Worm (Caenorhabditis elegans) whole organism, L4/young adult: Measurements from ENCODE around the gene F46F5.14.
"Not testable (repeated sequence)": the region's sequence is repeated elsewhere in the genome, so short reads cannot be mapped to it uniquely, and the experiment has no call there.

ENCODE experiments used
- W03F9.2 ChIP-seq: fragments of 150-350 bp; optimal IDR thresholded peaks from 2 replicates; lab custom pipeline; 2014; ENCODE audit warnings: missing biosample characterization, missing genetic modification characterization
- dao-5 ChIP-seq: sonication (generic microtip); optimal IDR thresholded peaks from 2 replicates; lab custom pipeline; 2016; ENCODE audit warnings: missing genotype, missing genetic modification characterization, moderate library complexity, missing compliant biosample characterization
- him-1 ChIP-seq: sonication (generic microtip); optimal IDR thresholded peaks from 2 replicates; lab custom pipeline; 2016; ENCODE audit warnings: missing genotype, missing genetic modification reagents, missing genetic modification characterization, missing compliant biosample characterization

Gene F46F5.14

DNA sequence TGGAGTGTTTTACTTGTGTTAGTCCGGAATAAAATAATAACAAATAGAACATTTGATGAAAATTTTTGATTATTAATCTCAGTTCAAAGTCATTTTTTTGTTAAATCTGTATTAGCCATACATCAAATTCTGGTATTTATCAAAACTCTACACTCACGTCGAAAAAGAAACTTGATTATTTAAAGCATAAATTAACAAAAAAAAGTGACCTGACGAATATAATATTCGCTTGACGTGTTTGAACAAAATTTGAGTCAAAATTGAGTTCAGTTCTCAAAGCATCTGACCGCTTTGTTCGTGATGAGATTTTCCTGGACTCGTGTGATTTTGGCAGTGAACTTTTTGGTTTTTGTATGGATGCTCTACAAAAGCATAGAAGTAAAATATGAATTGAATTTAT is 23.7 kb downstream of the F46F5.14 start, which contains the start of gene F46F5.10:
TSS of gene F46F5.10 (plus strand) at position 301 of the 400 bp plus-strand sequence.
- TF ChIP-seq dao-5 (tag; lab: Kevin White, UChicago): no peak
- no peak for TF ChIP-seq him-1 (tag; lab: Kevin White, UChicago)
- TF ChIP-seq W03F9.2 (tag; lab: Kevin White, UChicago): no peak

DNA sequence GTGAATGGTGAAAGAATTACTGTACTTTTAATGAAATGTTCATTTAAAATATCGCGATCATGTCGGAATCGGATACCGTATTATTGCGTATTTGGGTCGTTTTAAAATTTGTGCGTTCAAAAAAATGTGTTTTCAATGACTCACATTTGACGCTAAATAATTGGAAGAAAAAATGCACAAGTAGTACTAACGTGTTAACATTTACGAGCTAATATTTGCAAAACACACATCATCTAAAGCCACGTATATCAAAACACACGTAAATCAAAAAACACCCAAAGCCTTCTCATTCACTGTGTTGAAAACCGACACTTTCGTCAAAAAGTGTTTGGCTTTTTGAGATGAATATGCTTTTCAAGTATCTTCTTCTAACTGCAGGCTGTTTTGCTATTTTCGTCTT is 25.7 kb downstream of the F46F5.14 start, which contains the start of gene F28A10.1:
TSS of gene F28A10.1 (plus strand) at position 301 of the 400 bp plus-strand sequence.
- TF ChIP-seq W03F9.2 (tag; lab: Kevin White, UChicago) (no peak), dao-5 (tag; lab: Kevin White, UChicago) (no peak), him-1 (tag; lab: Kevin White, UChicago) (no peak)

DNA sequence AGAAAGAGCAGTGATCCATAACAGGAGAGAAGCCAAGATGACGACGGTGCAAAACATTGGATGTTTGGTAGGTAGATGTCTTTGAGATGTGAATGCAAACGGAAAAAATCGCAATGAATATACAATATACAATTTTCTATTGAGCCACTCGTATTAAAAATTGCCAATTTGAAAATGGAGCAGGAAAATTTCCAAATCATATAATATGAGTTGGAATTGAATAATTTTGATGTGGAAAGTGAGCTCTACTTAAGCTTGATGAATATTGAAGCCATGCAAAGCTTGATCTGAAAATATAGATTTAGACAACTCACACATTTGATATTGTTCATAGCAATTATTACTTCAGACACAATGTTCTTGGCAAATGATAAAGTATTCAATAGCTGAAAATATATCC is 38.6 kb downstream of the F46F5.14 start, which contains the start of gene F28A10.8:
TSS of gene F28A10.8 (minus strand) at position 101 of the 400 bp plus-strand sequence.
- TF ChIP-seq W03F9.2 (tag; lab: Kevin White, UChicago) (no peak), him-1 (tag; lab: Kevin White, UChicago) (no peak), dao-5 (tag; lab: Kevin White, UChicago) (no peak)

ce11 chrII:840131-840530 is 40.3 kb downstream of the F46F5.14 start, which contains the start of gene clc-33:
Gene clc-33, plus strand, starts transcription at chrII:840431.
- TF ChIP-seq him-1 (tag; lab: Kevin White, UChicago) (no peak), W03F9.2 (tag; lab: Kevin White, UChicago) (no peak), dao-5 (tag; lab: Kevin White, UChicago) (no peak)

- TF ChIP-seq him-1 (tag; lab: Kevin White, UChicago) (no peak), W03F9.2 (tag; lab: Kevin White, UChicago) (no peak), dao-5 (tag; lab: Kevin White, UChicago) (no peak)
Observed at ce11 chrII:843971-844370, 44.2 kb downstream of the F46F5.14 start, which contains the start of gene F28A10.4. Gene F28A10.4, plus strand, starts transcription at chrII:844271.

ce11 chrII:845618-846017 is 45.8 kb downstream of the F46F5.14 start, which contains the start of gene F28A10.7:
Gene F28A10.7, minus strand, starts transcription at chrII:845718.
- no peak for TF ChIP-seq him-1 (tag; lab: Kevin White, UChicago)
- no peak for TF ChIP-seq dao-5 (tag; lab: Kevin White, UChicago)
- no peak for TF ChIP-seq W03F9.2 (tag; lab: Kevin White, UChicago)

ce11 chrII:848519-848918 is 48.7 kb downstream of the F46F5.14 start, which contains the start of the genes acdh-9 and F28A10.13:
Gene acdh-9, minus strand, starts transcription at chrII:848603.
Gene F28A10.13, plus strand, starts transcription at chrII:848812.
- TF ChIP-seq W03F9.2 (tag; lab: Kevin White, UChicago): no peak
- no peak for TF ChIP-seq dao-5 (tag; lab: Kevin White, UChicago)
- no peak for TF ChIP-seq him-1 (tag; lab: Kevin White, UChicago)

- TF ChIP-seq him-1, dao-5, W03F9.2 (tag; lab: Kevin White, UChicago): not testable (repeated sequence)
Observed at ce11 chrII:850567-850966, 50.8 kb downstream of the F46F5.14 start, which contains the start of gene F28A10.5. Gene F28A10.5, minus strand, starts transcription at chrII:850667.
